Worm (Caenorhabditis elegans) whole organism, late embryonic: ENCODE measurements around the gene D1044.1.
A peak's percentile ranks its signal among the peaks of the same experiment; 100 is the strongest.

Source experiments
- C08G9.2 ChIP-seq: sonication (generic microtip); optimal IDR thresholded peaks from 2 replicates; lab custom pipeline; 2016; ENCODE audit warnings: mild to moderate bottlenecking, missing genetic modification characterization, moderate library complexity, missing compliant biosample characterization
- C38D4.7 ChIP-seq: fragments of 200-800 bp; sonication (Bioruptor generic); optimal IDR thresholded peaks from 2 replicates; lab custom pipeline; 2018; ENCODE audit warnings: mild to moderate bottlenecking, missing genetic modification characterization, moderate library complexity, missing compliant biosample characterization
- F13H6.1 ChIP-seq: sonication (generic microtip); optimal IDR thresholded peaks from 2 replicates; lab custom pipeline; 2016; ENCODE audit warnings: missing genetic modification characterization, missing compliant biosample characterization
- K02D7.2 ChIP-seq: sonication (generic microtip); optimal IDR thresholded peaks from 2 replicates; lab custom pipeline; 2017; ENCODE audit warnings: mild to moderate bottlenecking, missing genetic modification characterization, missing compliant biosample characterization
- T23F11.4 ChIP-seq: fragments of 200-800 bp; sonication (Bioruptor generic); optimal IDR thresholded peaks from 2 replicates; lab custom pipeline; 2018; ENCODE audit warnings: mild to moderate bottlenecking, missing genetic modification characterization, missing compliant biosample characterization
- ahr-1 ChIP-seq: sonication (generic microtip); optimal IDR thresholded peaks from 2 replicates; lab custom pipeline; 2016; ENCODE audit warnings: missing genetic modification characterization, missing compliant biosample characterization
- ama-1 ChIP-seq: fragments of 150-350 bp; optimal IDR thresholded peaks from 2 replicates; lab custom pipeline; 2014
- ceh-14 ChIP-seq: sonication (generic microtip); optimal IDR thresholded peaks from 2 replicates; lab custom pipeline; 2016; ENCODE audit warnings: missing genotype, missing genetic modification characterization, missing compliant biosample characterization
- ceh-18 ChIP-seq: sonication (generic microtip); optimal IDR thresholded peaks from 2 replicates; lab custom pipeline; 2016; ENCODE audit warnings: missing genetic modification characterization, missing compliant biosample characterization
- ceh-19 ChIP-seq: fragments of 200-800 bp; sonication (Bioruptor generic); optimal IDR thresholded peaks from 2 replicates; lab custom pipeline; 2018; ENCODE audit warnings: mild to moderate bottlenecking, missing genetic modification characterization, missing compliant biosample characterization
- ceh-2 ChIP-seq: sonication (generic microtip); optimal IDR thresholded peaks from 2 replicates; lab custom pipeline; 2016; ENCODE audit warnings: missing genotype, missing genetic modification characterization, missing compliant biosample characterization
- ceh-22 ChIP-seq: sonication (generic microtip); optimal IDR thresholded peaks from 2 replicates; lab custom pipeline; 2017; ENCODE audit warnings: missing biosample characterization, missing genetic modification characterization
- ceh-45 ChIP-seq: fragments of 200-800 bp; sonication (Bioruptor generic); IDR thresholded peaks from 2 replicates; pipeline ENCODE4 v1.3.6; 2022; ENCODE audit warnings: missing genetic modification reagents, missing genetic modification characterization, missing compliant biosample characterization
- ceh-48 ChIP-seq: sonication (generic microtip); optimal IDR thresholded peaks from 2 replicates; lab custom pipeline; 2016; ENCODE audit warnings: missing genetic modification characterization, inconsistent platforms, missing compliant biosample characterization
- ceh-6 ChIP-seq: fragments of 200-800 bp; sonication (Bioruptor generic); optimal IDR thresholded peaks from 2 replicates; lab custom pipeline; 2018; ENCODE audit warnings: mild to moderate bottlenecking, missing genetic modification characterization, missing compliant biosample characterization
- che-1 ChIP-seq: sonication (generic microtip); optimal IDR thresholded peaks from 2 replicates; lab custom pipeline; 2016; ENCODE audit warnings: mild to moderate bottlenecking, missing genetic modification characterization, missing compliant biosample characterization
- elt-2 ChIP-seq: sonication (generic microtip); optimal IDR thresholded peaks from 2 replicates; lab custom pipeline; 2016; ENCODE audit warnings: missing genetic modification reagents, missing genetic modification characterization, missing compliant biosample characterization
- ets-4 ChIP-seq: sonication (generic microtip); optimal IDR thresholded peaks from 2 replicates; lab custom pipeline; 2016; ENCODE audit warnings: missing genetic modification characterization, missing compliant biosample characterization
- fax-1 ChIP-seq: sonication (generic microtip); optimal IDR thresholded peaks from 2 replicates; lab custom pipeline; 2016; ENCODE audit warnings: missing genotype, missing genetic modification characterization, missing compliant biosample characterization
- fkh-10 ChIP-seq: fragments of 150-350 bp; optimal IDR thresholded peaks from 2 replicates; lab custom pipeline; 2014; ENCODE audit warnings: missing biosample characterization, missing genetic modification reagents, missing genetic modification characterization
- hlh-13 ChIP-seq: fragments of 200-800 bp; sonication (Bioruptor generic); optimal IDR thresholded peaks from 2 replicates; lab custom pipeline; 2018; ENCODE audit warnings: mild to moderate bottlenecking, missing genetic modification characterization, missing compliant biosample characterization
- hlh-15 ChIP-seq: sonication (generic microtip); optimal IDR thresholded peaks from 2 replicates; lab custom pipeline; 2016; ENCODE audit warnings: missing genetic modification characterization, missing compliant biosample characterization
- hlh-30 ChIP-seq: sonication (generic microtip); optimal IDR thresholded peaks from 2 replicates; lab custom pipeline; 2017; ENCODE audit warnings: antibody characterized with exemption, missing genetic modification characterization, missing compliant biosample characterization; ENCODE audit not compliant: insufficient read depth
- hlh-6 ChIP-seq: sonication (generic microtip); optimal IDR thresholded peaks from 2 replicates; lab custom pipeline; 2016; ENCODE audit warnings: missing genotype, missing genetic modification characterization, missing compliant biosample characterization
- hlh-8 ChIP-seq: sonication (generic microtip); optimal IDR thresholded peaks from 2 replicates; lab custom pipeline; 2016; ENCODE audit warnings: missing genotype, missing genetic modification characterization, missing compliant biosample characterization
- lin-11 ChIP-seq: fragments of 200-800 bp; sonication (Bioruptor generic); optimal IDR thresholded peaks from 2 replicates; lab custom pipeline; 2018; ENCODE audit warnings: mild to moderate bottlenecking, missing genetic modification characterization, missing compliant biosample characterization
- madf-2 ChIP-seq: sonication (generic microtip); optimal IDR thresholded peaks from 2 replicates; lab custom pipeline; 2017; ENCODE audit warnings: missing genetic modification characterization, missing compliant biosample characterization
- mec-3 ChIP-seq: sonication (generic microtip); optimal IDR thresholded peaks from 2 replicates; lab custom pipeline; 2016; ENCODE audit warnings: borderline replicate concordance, missing genetic modification characterization, missing compliant biosample characterization
- nfya-1 ChIP-seq: sonication (generic microtip); optimal IDR thresholded peaks from 2 replicates; lab custom pipeline; 2017; ENCODE audit warnings: missing genetic modification characterization, mild to moderate bottlenecking, missing compliant biosample characterization, antibody characterized with exemption, moderate library complexity
- nhr-232 ChIP-seq: sonication (generic microtip); optimal IDR thresholded peaks from 2 replicates; lab custom pipeline; 2016; ENCODE audit warnings: missing genetic modification characterization, missing compliant biosample characterization
- npax-4 ChIP-seq: sonication (generic microtip); optimal IDR thresholded peaks from 2 replicates; lab custom pipeline; 2016; ENCODE audit warnings: missing genetic modification characterization, missing compliant biosample characterization
- pag-3 ChIP-seq: sonication (generic microtip); optimal IDR thresholded peaks from 2 replicates; lab custom pipeline; 2016; ENCODE audit warnings: missing compliant biosample characterization, missing genetic modification characterization, borderline replicate concordance
- pax-1 ChIP-seq: fragments of 150-350 bp; optimal IDR thresholded peaks from 2 replicates; lab custom pipeline; 2014; ENCODE audit warnings: missing biosample characterization, missing genetic modification characterization
- pha-2 ChIP-seq: sonication (generic microtip); optimal IDR thresholded peaks from 2 replicates; lab custom pipeline; 2017; ENCODE audit warnings: mild to moderate bottlenecking, missing genetic modification characterization, missing compliant biosample characterization
- pha-4 ChIP-seq: fragments of 150-350 bp; optimal IDR thresholded peaks from 2 replicates; lab custom pipeline; 2018; ENCODE audit warnings: missing biosample characterization, missing genetic modification reagents, missing genetic modification characterization
- pros-1 ChIP-seq: fragments of 150-350 bp; optimal IDR thresholded peaks from 2 replicates; lab custom pipeline; 2014; ENCODE audit warnings: missing biosample characterization, missing genetic modification reagents, missing genetic modification characterization
- sdc-2 ChIP-seq: sonication (generic microtip); optimal IDR thresholded peaks from 2 replicates; lab custom pipeline; 2016; ENCODE audit warnings: missing genotype, missing genetic modification characterization, missing compliant biosample characterization
- tbx-2 ChIP-seq: sonication (generic microtip); optimal IDR thresholded peaks from 2 replicates; lab custom pipeline; 2016; ENCODE audit warnings: missing genetic modification characterization, missing compliant biosample characterization
- ttx-3 ChIP-seq: sonication (generic microtip); optimal IDR thresholded peaks from 2 replicates; lab custom pipeline; 2016; ENCODE audit warnings: missing genetic modification reagents, missing genetic modification characterization, missing compliant biosample characterization
- unc-3 ChIP-seq, 2 experiments: fragments of 200-800 bp in 1 of 2; sonication (Bioruptor generic) in 1 of 2; sonication (generic microtip) in 1 of 2; conservative IDR thresholded peaks in 1 of 2; optimal IDR thresholded peaks in 1 of 2; 2 replicates each; pipeline versions ENCODE4 v1.3.6 to Lab custom; 2016 to 2022; ENCODE audit warnings: missing compliant biosample characterization in 2 of 2, missing genetic modification characterization in 2 of 2, missing genetic modification reagents in 1 of 2
- unc-42 ChIP-seq: sonication (generic microtip); optimal IDR thresholded peaks from 2 replicates; lab custom pipeline; 2016; ENCODE audit warnings: missing genotype, missing genetic modification characterization, missing compliant biosample characterization
- unc-55 ChIP-seq: sonication (generic microtip); optimal IDR thresholded peaks from 2 replicates; lab custom pipeline; 2017; ENCODE audit warnings: missing biosample characterization, missing genetic modification reagents, missing genetic modification characterization
- unc-86 ChIP-seq: sonication (generic microtip); optimal IDR thresholded peaks from 2 replicates; lab custom pipeline; 2016; ENCODE audit warnings: missing genetic modification characterization, missing compliant biosample characterization
- zip-5 ChIP-seq: sonication (generic microtip); optimal IDR thresholded peaks from 2 replicates; lab custom pipeline; 2016; ENCODE audit warnings: missing genetic modification characterization, missing compliant biosample characterization
- ztf-16 ChIP-seq: sonication (generic microtip); optimal IDR thresholded peaks from 2 replicates; lab custom pipeline; 2017; ENCODE audit warnings: missing genetic modification characterization, missing compliant biosample characterization

D1044.1 gene

ce11 chrIII:5500732-5501131 is 43.4 kb upstream of the D1044.1 start:
- TF ChIP-seq ceh-6, result no peak
- no peak for TF ChIP-seq ceh-19 (GFP tag; lab: Kevin White, UChicago)
- no peak for TF ChIP-seq unc-86 (tag; lab: Kevin White, UChicago)
- TF ChIP-seq ama-1 (lab: Kevin White, UChicago), result no peak
- no peak for TF ChIP-seq ceh-45 (GFP tag; lab: Robert Waterston, UW)
- no peak for TF ChIP-seq pros-1 (tag; lab: Kevin White, UChicago)
- no peak for TF ChIP-seq ceh-14 (tag; lab: Kevin White, UChicago)
- no peak for TF ChIP-seq pag-3 (tag; lab: Kevin White, UChicago)
- no peak for TF ChIP-seq mec-3 (tag; lab: Kevin White, UChicago)

- TF ChIP-seq T23F11.4 (GFP tag; lab: Kevin White, UChicago) (no peak), C38D4.7 (no peak), madf-2 (tag; lab: Kevin White, UChicago) (no peak), hlh-30 (tag; lab: Kevin White, UChicago) (peak; percentile 7)
Observed at ce11 chrIII:5501358-5502287, 42.5 kb upstream of the D1044.1 start, which contains the start of gene R02F2.1. TSS of gene R02F2.1 (plus strand) at chrIII:5501885.

- no peak for TF ChIP-seq mec-3 (tag; lab: Kevin White, UChicago)
- no peak for TF ChIP-seq hlh-6 (tag; lab: Kevin White, UChicago)
- TF ChIP-seq F13H6.1, result peak; percentile 12
- no peak for TF ChIP-seq hlh-8
- TF ChIP-seq ztf-16 (tag; lab: Kevin White, UChicago), result peak; percentile 4
- TF ChIP-seq ceh-48 (tag; lab: Kevin White, UChicago), result no peak
- TF ChIP-seq nhr-232 (tag; lab: Kevin White, UChicago), result no peak
- no peak for TF ChIP-seq sdc-2 (tag; lab: Kevin White, UChicago)
- peak; percentile 6 for TF ChIP-seq madf-2 (tag; lab: Kevin White, UChicago)
- TF ChIP-seq unc-3 (GFP tag; conservative IDR thresholded peaks at IDR 0.05; lab: Robert Waterston, UW), result no peak
- no peak for TF ChIP-seq unc-3 (tag; optimal IDR thresholded peaks at IDR 0.05; lab: Kevin White, UChicago)
- TF ChIP-seq unc-42 (tag; lab: Kevin White, UChicago), result peak; percentile 16
- peak; percentile 67 for TF ChIP-seq ets-4 (tag; lab: Kevin White, UChicago)
- no peak for TF ChIP-seq npax-4
- TF ChIP-seq hlh-15 (tag; lab: Kevin White, UChicago), result no peak
- TF ChIP-seq nfya-1, result peak; percentile 58
- no peak for TF ChIP-seq C08G9.2 (tag; lab: Kevin White, UChicago)
- peak; percentile 10 for TF ChIP-seq ceh-2 (tag; lab: Kevin White, UChicago)
- TF ChIP-seq elt-2, result peak; percentile 73
- no peak for TF ChIP-seq ahr-1 (tag; lab: Kevin White, UChicago)
- TF ChIP-seq fax-1 (tag; lab: Kevin White, UChicago), result no peak
- TF ChIP-seq ttx-3 (tag; lab: Kevin White, UChicago), result no peak
- TF ChIP-seq pha-2 (tag; lab: Kevin White, UChicago), result no peak
- no peak for TF ChIP-seq pha-4
- peak; percentile 37 for TF ChIP-seq tbx-2
- no peak for TF ChIP-seq hlh-13 (GFP tag; lab: Kevin White, UChicago)
- TF ChIP-seq unc-86 (tag; lab: Kevin White, UChicago), result no peak
- no peak for TF ChIP-seq ceh-45 (GFP tag; lab: Robert Waterston, UW)
- TF ChIP-seq che-1, result no peak
- TF ChIP-seq ceh-6, result no peak
- no peak for TF ChIP-seq K02D7.2 (tag; lab: Kevin White, UChicago)
- TF ChIP-seq ceh-18 (tag; lab: Kevin White, UChicago), result peak; percentile 38
- no peak for TF ChIP-seq ceh-22 (tag; lab: Kevin White, UChicago)
- TF ChIP-seq fkh-10 (GFP tag; lab: Kevin White, UChicago), result no peak
- TF ChIP-seq lin-11, result no peak
- peak; percentile 59 for TF ChIP-seq unc-55 (GFP tag; lab: Kevin White, UChicago)
- no peak for TF ChIP-seq zip-5 (tag; lab: Kevin White, UChicago)
- TF ChIP-seq pax-1 (tag; lab: Kevin White, UChicago), result no peak
- no peak for TF ChIP-seq ama-1 (lab: Kevin White, UChicago)
Observed at ce11 chrIII:5502915-5503575, 41.0 kb upstream of the D1044.1 start.
